Fruit fly (Drosophila melanogaster): ENCODE results near the gene CG18628.

DNA sequence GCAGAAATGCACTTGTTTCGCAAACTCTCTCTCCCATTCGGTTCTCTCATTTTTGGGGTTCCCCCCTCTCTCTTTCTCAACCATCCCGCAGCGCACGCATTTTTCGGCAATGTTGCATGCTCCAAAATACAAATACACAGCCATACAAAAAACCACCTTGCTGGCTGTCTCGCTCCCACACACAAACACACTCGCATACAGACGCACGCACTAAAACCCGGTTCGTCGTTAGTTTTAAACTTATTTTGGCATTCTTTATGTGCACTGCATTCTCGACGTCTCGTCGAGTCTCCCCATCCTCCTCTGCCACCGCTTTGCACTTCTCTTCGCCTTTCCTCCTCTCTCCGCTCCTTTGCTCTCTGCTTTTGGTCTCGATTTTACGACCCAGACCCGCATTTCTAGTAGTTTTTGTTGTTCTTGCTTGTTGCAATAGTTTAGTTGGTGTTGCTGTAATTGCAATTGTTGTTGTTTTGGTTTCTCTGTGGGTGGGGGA, 27.0 kb downstream of the CG18628 start:
- TF ChIP-seq psq (optimal IDR thresholded peaks at IDR 0.05) = no peak
- no peak for TF ChIP-seq h (optimal IDR thresholded peaks at IDR 0.05)
- TF ChIP-seq Sin3A (optimal IDR thresholded peaks at IDR 0.05) = no peak
- no peak for TF ChIP-seq ttk (optimal IDR thresholded peaks at IDR 0.05)
- TF ChIP-seq Myc (optimal IDR thresholded peaks at IDR 0.05) = no peak

Data from Kc167 (cell line).